Fruit fly (Drosophila melanogaster): ENCODE results near the gene CG5347.

The CG5347 gene

DNA sequence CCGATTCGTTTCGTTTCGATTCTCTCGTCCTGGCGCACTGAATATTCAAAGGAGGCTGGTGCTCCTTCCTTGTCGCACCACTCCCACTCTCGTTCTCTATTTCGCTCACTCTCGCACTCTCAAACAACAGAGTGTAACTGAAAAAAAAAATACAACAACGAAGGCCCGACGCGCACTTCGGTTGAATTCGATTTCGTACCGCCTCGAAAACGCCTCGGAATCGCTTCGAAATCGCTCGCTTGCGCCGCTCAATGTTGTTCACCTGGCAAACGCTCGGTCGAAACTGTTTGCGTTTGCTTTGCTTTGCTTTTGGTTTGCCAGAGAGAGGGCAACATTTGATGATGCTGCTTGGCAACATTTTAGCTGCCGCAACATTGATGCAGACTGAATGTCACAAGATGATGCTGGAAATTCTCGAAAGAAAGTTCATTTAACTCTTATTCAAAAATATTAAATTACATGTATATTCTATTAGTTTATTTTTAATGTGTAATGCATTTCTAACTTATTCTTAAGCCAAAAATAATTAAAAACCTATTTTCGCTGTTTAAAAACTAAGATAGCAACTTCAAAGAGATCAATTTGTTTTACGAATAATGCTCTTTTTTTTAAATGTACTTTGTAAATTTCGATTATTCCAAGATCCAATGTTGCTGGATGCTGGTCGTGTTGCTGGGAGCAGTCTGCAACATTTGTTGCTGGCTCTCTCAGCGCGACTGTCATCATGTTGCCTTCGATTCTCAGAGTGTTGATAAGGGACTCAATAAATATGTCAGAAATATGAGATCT lies 27.3 kb upstream of the CG5347 start, which contains the start of gene NetB (continued):
- no peak for TF ChIP-seq jumu (GFP tag; optimal IDR thresholded peaks at IDR 0.05)
- TF ChIP-seq CG6791 (GFP tag; IDR thresholded peaks at IDR 0.05; ENCODE audit: partially characterized antibody), result no peak; the same call in 2 of the 3 replicates
- no peak for TF ChIP-seq Tbp (GFP tag; optimal IDR thresholded peaks at IDR 0.05)
- peak; percentile 1 for TF ChIP-seq gem (tag; optimal IDR thresholded peaks at IDR 0.05)
- TF ChIP-seq CG7372 (GFP tag; IDR thresholded peaks at IDR 0.05), result no peak
- no peak for TF ChIP-seq usp (GFP tag; optimal IDR thresholded peaks at IDR 0.05)
- no peak for TF ChIP-seq CG1024 (GFP tag; IDR thresholded peaks at IDR 0.05)
- TF ChIP-seq CG34422 (GFP tag; IDR thresholded peaks at IDR 0.05), result no peak
- no peak for TF ChIP-seq tap (tag; optimal IDR thresholded peaks at IDR 0.05)
- no peak for TF ChIP-seq sima (GFP tag; optimal IDR thresholded peaks at IDR 0.05)
- TF ChIP-seq CG10959 (GFP tag; IDR thresholded peaks at IDR 0.05), result no peak
- TF ChIP-seq CG3281 (GFP tag; optimal IDR thresholded peaks at IDR 0.05), result no peak
- no peak for TF ChIP-seq inv (GFP tag; IDR thresholded peaks at IDR 0.05; ENCODE audit: partially characterized antibody)
- no peak for TF ChIP-seq Oli (tag; optimal IDR thresholded peaks at IDR 0.05)
- no peak for TF ChIP-seq CG7839 (tag; optimal IDR thresholded peaks at IDR 0.05)
- TF ChIP-seq ab (GFP tag; optimal IDR thresholded peaks at IDR 0.05), result no peak
- TF ChIP-seq CG33557 (GFP tag; optimal IDR thresholded peaks at IDR 0.05), result no peak
- no peak for TF ChIP-seq CG3065 (GFP tag; optimal IDR thresholded peaks at IDR 0.05)
- TF ChIP-seq Atf3 (GFP tag; optimal IDR thresholded peaks at IDR 0.05), result no peak
- TF ChIP-seq az2 (GFP tag; optimal IDR thresholded peaks at IDR 0.05), result no peak
- no peak for TF ChIP-seq CG32767 (GFP tag; IDR thresholded peaks at IDR 0.05)
- TF ChIP-seq Opbp (GFP tag; IDR thresholded peaks at IDR 0.05; ENCODE audit: partially characterized antibody), result 0 out of 3 replicates have a peak, but pooled peaks have one; percentile 23
- 0 out of 4 replicates have a peak, but pooled peaks have one; percentile 61 for TF ChIP-seq chinmo (GFP tag; IDR thresholded peaks at IDR 0.05; ENCODE audit: partially characterized antibody)
- peak; percentile 19; the same call in 1 of the 2 replicates for TF ChIP-seq chm (GFP tag; IDR thresholded peaks at IDR 0.05)
- TF ChIP-seq Dfd (GFP tag; optimal IDR thresholded peaks at IDR 0.05), result no peak
- TF ChIP-seq CG17912 (GFP tag; optimal IDR thresholded peaks at IDR 0.05), result no peak
- TF ChIP-seq CG12391 (tag; optimal IDR thresholded peaks at IDR 0.05), result no peak
- no peak for TF ChIP-seq maf-S (GFP tag; optimal IDR thresholded peaks at IDR 0.05)
- TF ChIP-seq aop (GFP tag; IDR thresholded peaks at IDR 0.05), result no peak
- TF ChIP-seq HmgZ (tag; optimal IDR thresholded peaks at IDR 0.05), result no peak
- TF ChIP-seq Max (GFP tag; optimal IDR thresholded peaks at IDR 0.05), result no peak
- no peak for TF ChIP-seq CG11695 (GFP tag; IDR thresholded peaks at IDR 0.05)
- no peak for TF ChIP-seq hkb (optimal IDR thresholded peaks at IDR 0.05)
- no peak for TF ChIP-seq hkb (GFP tag; IDR thresholded peaks at IDR 0.05)
- TF ChIP-seq CG1529 (GFP tag; optimal IDR thresholded peaks at IDR 0.05), result no peak
- peak; percentile 78 for TF ChIP-seq Med (GFP tag)
- no peak for TF ChIP-seq CG15011 (GFP tag; optimal IDR thresholded peaks at IDR 0.05)
- no peak for TF ChIP-seq Xbp1 (GFP tag; optimal IDR thresholded peaks at IDR 0.05)
- TF ChIP-seq Bteb2 (GFP tag; optimal IDR thresholded peaks at IDR 0.05), result no peak
- TF ChIP-seq oc (tag; optimal IDR thresholded peaks at IDR 0.05), result no peak
- TF ChIP-seq nmo (GFP tag; optimal IDR thresholded peaks at IDR 0.05), result no peak
- TF ChIP-seq CG10321 (GFP tag; IDR thresholded peaks at IDR 0.05), result no peak
- TF ChIP-seq Dref (GFP tag; IDR thresholded peaks at IDR 0.05), result no peak
- no peak for TF ChIP-seq Bdp1 (GFP tag; optimal IDR thresholded peaks at IDR 0.05)
- TF ChIP-seq NK7.1 (GFP tag; optimal IDR thresholded peaks at IDR 0.05), result no peak
- TF ChIP-seq CG12769 (tag; optimal IDR thresholded peaks at IDR 0.05), result peak; percentile 24
- no peak for TF ChIP-seq MTF-1 (GFP tag; optimal IDR thresholded peaks at IDR 0.05; ENCODE audit: borderline replicate concordance)
- TF ChIP-seq Hr39 (optimal IDR thresholded peaks at IDR 0.05), result no peak
- TF ChIP-seq CG2202 (tag; optimal IDR thresholded peaks at IDR 0.05), result no peak
- TF ChIP-seq CG3407 (GFP tag; optimal IDR thresholded peaks at IDR 0.05), result no peak
- TF ChIP-seq lbe (GFP tag; optimal IDR thresholded peaks at IDR 0.05), result no peak
